Worm (Caenorhabditis elegans): ENCODE results near the gene K02D10.1.

DNA sequence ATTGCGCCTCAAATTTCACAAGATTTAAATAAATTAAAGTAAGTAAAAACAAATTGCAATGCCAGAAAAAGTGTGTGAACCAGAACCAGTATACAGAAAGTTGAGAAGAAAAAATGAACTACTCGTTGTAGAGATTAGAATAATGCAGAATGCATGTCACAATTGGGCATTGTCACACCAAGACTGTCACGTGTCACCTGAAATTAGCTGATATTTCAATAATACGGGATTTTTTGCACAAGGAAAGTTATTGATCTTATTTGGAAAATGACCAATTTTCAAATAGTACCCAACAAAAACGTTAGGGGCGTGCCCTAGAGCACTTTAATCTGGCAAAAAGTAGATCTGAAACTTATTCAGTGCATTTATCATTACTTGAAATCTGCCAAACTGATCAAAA lies 27.4 kb upstream of the K02D10.1 start:
- TF ChIP-seq W03F9.2 (tag; optimal IDR thresholded peaks at IDR 0.05) (no peak), dao-5 (tag; optimal IDR thresholded peaks at IDR 0.05) (no peak)
